Worm (Caenorhabditis elegans): ENCODE results near the gene T05C7.7.

T05C7.7 gene

ce11 chrIV:51219-51618 lies 10.3 kb upstream of the T05C7.7 start (continued):
- TF ChIP-seq nhr-80 (tag; optimal IDR thresholded peaks at IDR 0.05): peak; percentile 60
- peak; percentile 17 for TF ChIP-seq ceh-27 (GFP tag; optimal IDR thresholded peaks at IDR 0.05)
- TF ChIP-seq mxl-1 (tag; optimal IDR thresholded peaks at IDR 0.05): no peak
- TF ChIP-seq efl-1 (GFP tag; optimal IDR thresholded peaks at IDR 0.05): peak; percentile 18
- no peak for TF ChIP-seq ceh-91 (GFP tag; IDR thresholded peaks at IDR 0.05)
- no peak for TF ChIP-seq gei-17 (GFP tag; optimal IDR thresholded peaks at IDR 0.05)
- TF ChIP-seq pha-4 (tag; optimal IDR thresholded peaks at IDR 0.05): no peak
- no peak for TF ChIP-seq cebp-1 (GFP tag; IDR thresholded peaks at IDR 0.05)
- peak; percentile 53 for TF ChIP-seq cebp-1 (tag; optimal IDR thresholded peaks at IDR 0.05)
- no peak for TF ChIP-seq hmg-20 (GFP tag; IDR thresholded peaks at IDR 0.05)
- TF ChIP-seq tbp1 (GFP tag; optimal IDR thresholded peaks at IDR 0.05): peak; percentile 15
- TF ChIP-seq somi-1 (GFP tag; optimal IDR thresholded peaks at IDR 0.05): no peak
- TF ChIP-seq attf-5 (GFP tag; optimal IDR thresholded peaks at IDR 0.05): peak; percentile 23

- TF ChIP-seq egl-44 (GFP tag; IDR thresholded peaks at IDR 0.05) (no peak), ztf-22 (GFP tag; optimal IDR thresholded peaks at IDR 0.05) (no peak), efl-1 (GFP tag; optimal IDR thresholded peaks at IDR 0.05) (no peak), ceh-91 (GFP tag; IDR thresholded peaks at IDR 0.05) (no peak), mel-28 (tag; optimal IDR thresholded peaks at IDR 0.05; ENCODE audit: borderline replicate concordance) (no peak), ztf-26 (tag; optimal IDR thresholded peaks at IDR 0.05) (no peak), die-1 (tag; optimal IDR thresholded peaks at IDR 0.05) (no peak), bed-2 (GFP tag; IDR thresholded peaks at IDR 0.05) (no peak), K12H6.12 (tag; optimal IDR thresholded peaks at IDR 0.05) (no peak), egl-18 (GFP tag; IDR thresholded peaks at IDR 0.05) (no peak)
Observed at ce11 chrIV:53539-53938, 8.0 kb upstream of the T05C7.7 start, which contains the start of gene T05C7.4. Gene T05C7.4, minus strand, starts transcription at chrIV:53639.

ce11 chrIV:58818-59217 lies 2.7 kb upstream of the T05C7.7 start, which contains the start of gene T05C7.5:
Gene T05C7.5, minus strand, starts transcription at chrIV:58918.
- TF ChIP-seq tlf-1 (GFP tag; optimal IDR thresholded peaks at IDR 0.05): no peak
- TF ChIP-seq lir-1 (GFP tag; conservative IDR thresholded peaks at IDR 0.05): no peak
- TF ChIP-seq ztf-26 (tag; optimal IDR thresholded peaks at IDR 0.05): no peak
- no peak for TF ChIP-seq ztf-3 (GFP tag; optimal IDR thresholded peaks at IDR 0.05)
- no peak for TF ChIP-seq pha-4 (tag; optimal IDR thresholded peaks at IDR 0.05)
- TF ChIP-seq ztf-18 (tag; optimal IDR thresholded peaks at IDR 0.05): no peak
- no peak for TF ChIP-seq C06A6.2 (GFP tag; conservative IDR thresholded peaks at IDR 0.05)
- TF ChIP-seq Y53G8AR.9 (GFP tag; conservative IDR thresholded peaks at IDR 0.05): no peak

- TF ChIP-seq tlf-1 (GFP tag; optimal IDR thresholded peaks at IDR 0.05): no peak
- no peak for TF ChIP-seq F57A8.1 (GFP tag; optimal IDR thresholded peaks at IDR 0.05)
- no peak for TF ChIP-seq mel-28 (tag; optimal IDR thresholded peaks at IDR 0.05; ENCODE audit: borderline replicate concordance)
- no peak for TF ChIP-seq snpc-1.1 (tag; optimal IDR thresholded peaks at IDR 0.05; ENCODE audit: insufficient read depth)
- TF ChIP-seq hlh-12 (tag; optimal IDR thresholded peaks at IDR 0.05): no peak
- no peak for TF ChIP-seq dpl-1 (GFP tag; optimal IDR thresholded peaks at IDR 0.05)
- no peak for TF ChIP-seq fkh-3 (tag; optimal IDR thresholded peaks at IDR 0.05)
- TF ChIP-seq lir-1 (GFP tag; conservative IDR thresholded peaks at IDR 0.05): no peak
- TF ChIP-seq chd-7 (tag; optimal IDR thresholded peaks at IDR 0.05): no peak
- no peak for TF ChIP-seq attf-5 (GFP tag; optimal IDR thresholded peaks at IDR 0.05)
- no peak for TF ChIP-seq gei-17 (GFP tag; optimal IDR thresholded peaks at IDR 0.05)
- no peak for TF ChIP-seq him-1 (tag; optimal IDR thresholded peaks at IDR 0.05)
- TF ChIP-seq ama-1 (optimal IDR thresholded peaks at IDR 0.05): no peak
- TF ChIP-seq ama-1 (GFP tag; optimal IDR thresholded peaks at IDR 0.05): no peak
- no peak for TF ChIP-seq bed-2 (GFP tag; IDR thresholded peaks at IDR 0.05)
- no peak for TF ChIP-seq F37B4.10 (GFP tag; IDR thresholded peaks at IDR 0.05)
- TF ChIP-seq lin-40 (tag; optimal IDR thresholded peaks at IDR 0.05): no peak
- TF ChIP-seq ceh-58 (GFP tag; IDR thresholded peaks at IDR 0.05): no peak
- TF ChIP-seq Y53F4B.3 (GFP tag; IDR thresholded peaks at IDR 0.05): no peak
- TF ChIP-seq mxl-1 (tag; optimal IDR thresholded peaks at IDR 0.05): no peak
- TF ChIP-seq madf-10 (tag; optimal IDR thresholded peaks at IDR 0.05): no peak
Observed at ce11 chrIV:71266-71665, 9.7 kb downstream of the T05C7.7 start.
